Worm (Caenorhabditis elegans) whole organism, young adult: ENCODE data around the gene ZC116.1.

Source experiments
- C17E4.6 ChIP-seq: fragments of 200-800 bp; sonication (Bioruptor generic); IDR thresholded peaks from 2 replicates; pipeline ENCODE4 v1.3.6; 2022; ENCODE audit warnings: missing genetic modification reagents, missing genetic modification characterization, missing compliant biosample characterization
- D2030.7 ChIP-seq: fragments of 200-800 bp; sonication (Bioruptor generic); IDR thresholded peaks from 2 replicates; pipeline ENCODE4 v1.3.6; 2022; ENCODE audit warnings: missing genetic modification reagents, missing genetic modification characterization, missing compliant biosample characterization
- F23B12.7 ChIP-seq: sonication (generic microtip); optimal IDR thresholded peaks from 2 replicates; lab custom pipeline; 2017; ENCODE audit warnings: missing genetic modification characterization, mild to moderate bottlenecking, missing compliant biosample characterization, antibody characterized with exemption, moderate library complexity; ENCODE audit not compliant: insufficient read depth
- Y53F4B.3 ChIP-seq: fragments of 200-800 bp; sonication (Bioruptor generic); IDR thresholded peaks from 2 replicates; pipeline ENCODE4 v1.3.6; 2022; ENCODE audit warnings: missing genetic modification reagents, missing genetic modification characterization, missing compliant biosample characterization
- Y56A3A.18 ChIP-seq: fragments of 200-800 bp; sonication (Bioruptor generic); IDR thresholded peaks from 2 replicates; pipeline ENCODE4 v1.3.6; 2022; ENCODE audit warnings: missing genetic modification reagents, missing genetic modification characterization, missing compliant biosample characterization
- Y67H2A.10 ChIP-seq: fragments of 200-800 bp; sonication (Bioruptor generic); conservative IDR thresholded peaks from 2 replicates; pipeline ENCODE4 v1.3.6; 2022; ENCODE audit warnings: missing genetic modification reagents, missing genetic modification characterization, missing compliant biosample characterization
- Y95B8A.8 ChIP-seq: fragments of 200-800 bp; sonication (Bioruptor generic); IDR thresholded peaks from 2 replicates; pipeline ENCODE4 v1.3.6; 2022; ENCODE audit warnings: missing genetic modification reagents, missing genetic modification characterization, missing compliant biosample characterization
- ZK185.1 ChIP-seq: sonication (generic microtip); optimal IDR thresholded peaks from 2 replicates; lab custom pipeline; 2016; ENCODE audit warnings: mild to moderate bottlenecking, missing genetic modification characterization, missing compliant biosample characterization; ENCODE audit not compliant: poor library complexity, severe bottlenecking
- aptf-2 ChIP-seq: fragments of 200-800 bp; sonication (Bioruptor generic); conservative IDR thresholded peaks from 2 replicates; pipeline ENCODE4 v1.3.6; 2022; ENCODE audit warnings: missing genetic modification reagents, missing genetic modification characterization, missing compliant biosample characterization
- ccch-3 ChIP-seq: fragments of 200-800 bp; sonication (Bioruptor generic); optimal IDR thresholded peaks from 2 replicates; lab custom pipeline; 2018; ENCODE audit warnings: mild to moderate bottlenecking, missing genetic modification characterization, missing compliant biosample characterization
- ceh-27 ChIP-seq: fragments of 200-800 bp; sonication (Bioruptor generic); optimal IDR thresholded peaks from 2 replicates; lab custom pipeline; 2018; ENCODE audit warnings: mild to moderate bottlenecking, missing genetic modification characterization, moderate library complexity, missing compliant biosample characterization
- ceh-40 ChIP-seq: fragments of 200-800 bp; sonication (Bioruptor generic); IDR thresholded peaks from 2 replicates; pipeline ENCODE4 v1.3.6; 2022; ENCODE audit warnings: missing genetic modification characterization, missing compliant biosample characterization
- chd-7 ChIP-seq: sonication (generic microtip); optimal IDR thresholded peaks from 2 replicates; lab custom pipeline; 2016; ENCODE audit warnings: mild to moderate bottlenecking, missing genetic modification characterization, moderate library complexity, missing compliant biosample characterization
- die-1 ChIP-seq: sonication (generic microtip); optimal IDR thresholded peaks from 2 replicates; lab custom pipeline; 2016; ENCODE audit warnings: missing genotype, mild to moderate bottlenecking, missing genetic modification characterization, missing compliant biosample characterization
- dpff-1 ChIP-seq: sonication (generic microtip); optimal IDR thresholded peaks from 2 replicates; lab custom pipeline; 2017; ENCODE audit warnings: mild to moderate bottlenecking, missing genetic modification characterization, missing compliant biosample characterization
- dpl-1 ChIP-seq: fragments of 150-350 bp; optimal IDR thresholded peaks from 2 replicates; lab custom pipeline; 2014; ENCODE audit warnings: missing biosample characterization, missing genetic modification reagents, missing genetic modification characterization
- egl-44 ChIP-seq: fragments of 200-800 bp; sonication (Bioruptor generic); IDR thresholded peaks from 2 replicates; pipeline ENCODE4 v1.3.6; 2022; ENCODE audit warnings: missing genetic modification reagents, missing genetic modification characterization, missing compliant biosample characterization
- ets-4 ChIP-seq: fragments of 200-800 bp; sonication (Bioruptor generic); optimal IDR thresholded peaks from 2 replicates; lab custom pipeline; 2018; ENCODE audit warnings: mild to moderate bottlenecking, missing genetic modification characterization, missing compliant biosample characterization
- fkh-3 ChIP-seq: sonication (generic microtip); optimal IDR thresholded peaks from 2 replicates; lab custom pipeline; 2016; ENCODE audit warnings: mild to moderate bottlenecking, missing genetic modification characterization, missing compliant biosample characterization
- gei-17 ChIP-seq: fragments of 200-800 bp; sonication (Bioruptor generic); optimal IDR thresholded peaks from 2 replicates; lab custom pipeline; 2018; ENCODE audit warnings: mild to moderate bottlenecking, missing genetic modification characterization, missing compliant biosample characterization
- hlh-12 ChIP-seq: sonication (generic microtip); optimal IDR thresholded peaks from 2 replicates; lab custom pipeline; 2016; ENCODE audit warnings: missing genetic modification characterization, missing compliant biosample characterization
- hlh-26 ChIP-seq: fragments of 200-800 bp; sonication (Bioruptor generic); conservative IDR thresholded peaks from 2 replicates; pipeline ENCODE4 v1.3.6; 2022; ENCODE audit warnings: missing genetic modification reagents, missing genetic modification characterization, missing compliant biosample characterization
- hmg-20 ChIP-seq: fragments of 200-800 bp; sonication (Bioruptor generic); IDR thresholded peaks from 2 replicates; pipeline ENCODE4 v1.3.6; 2022; ENCODE audit warnings: missing genetic modification reagents, missing genetic modification characterization, missing compliant biosample characterization
- hrde-1 ChIP-seq: sonication (generic microtip); optimal IDR thresholded peaks from 2 replicates; lab custom pipeline; 2016; ENCODE audit warnings: missing genetic modification characterization, mild to moderate bottlenecking, missing compliant biosample characterization, moderate library complexity, missing genotype, missing genetic modification reagents, borderline replicate concordance
- lin-26 ChIP-seq: fragments of 200-800 bp; sonication (Bioruptor generic); IDR thresholded peaks from 2 replicates; pipeline ENCODE4 v1.3.6; 2022; ENCODE audit warnings: missing genetic modification reagents, missing genetic modification characterization, missing compliant biosample characterization
- lin-40 ChIP-seq: sonication (generic microtip); optimal IDR thresholded peaks from 2 replicates; lab custom pipeline; 2016; ENCODE audit warnings: missing genetic modification characterization, mild to moderate bottlenecking, missing compliant biosample characterization, missing genotype, missing genetic modification reagents
- lsl-1 ChIP-seq: fragments of 200-800 bp; sonication (Bioruptor generic); optimal IDR thresholded peaks from 2 replicates; lab custom pipeline; 2018; ENCODE audit warnings: mild to moderate bottlenecking, missing genetic modification characterization, moderate library complexity, missing compliant biosample characterization
- lsy-27 ChIP-seq: sonication (generic microtip); optimal IDR thresholded peaks from 2 replicates; lab custom pipeline; 2017; ENCODE audit warnings: missing genetic modification characterization, mild to moderate bottlenecking, missing compliant biosample characterization, antibody characterized with exemption, missing genotype, borderline replicate concordance; ENCODE audit not compliant: insufficient read depth
- madf-10 ChIP-seq: sonication (generic microtip); optimal IDR thresholded peaks from 2 replicates; lab custom pipeline; 2016; ENCODE audit warnings: mild to moderate bottlenecking, missing genetic modification characterization, missing compliant biosample characterization
- madf-8 ChIP-seq: fragments of 200-800 bp; sonication (Bioruptor generic); conservative IDR thresholded peaks from 2 replicates; pipeline ENCODE4 v1.3.6; 2022; ENCODE audit warnings: missing genetic modification reagents, missing genetic modification characterization, missing compliant biosample characterization
- mcd-1 ChIP-seq: fragments of 200-800 bp; sonication (Bioruptor generic); IDR thresholded peaks from 2 replicates; pipeline ENCODE4 v1.3.6; 2022; ENCODE audit warnings: missing genetic modification reagents, missing genetic modification characterization, missing compliant biosample characterization
- mel-28 ChIP-seq: sonication (generic microtip); optimal IDR thresholded peaks from 2 replicates; lab custom pipeline; 2016; ENCODE audit warnings: borderline replicate concordance, mild to moderate bottlenecking, missing genetic modification characterization, missing compliant biosample characterization
- mxl-1 ChIP-seq: sonication (generic microtip); optimal IDR thresholded peaks from 2 replicates; lab custom pipeline; 2016; ENCODE audit warnings: missing genetic modification characterization, missing compliant biosample characterization
- nhr-27 ChIP-seq: fragments of 200-800 bp; sonication (Bioruptor generic); optimal IDR thresholded peaks from 2 replicates; lab custom pipeline; 2018; ENCODE audit warnings: mild to moderate bottlenecking, missing genetic modification characterization, moderate library complexity, missing compliant biosample characterization
- nhr-90 ChIP-seq: sonication (generic microtip); optimal IDR thresholded peaks from 2 replicates; lab custom pipeline; 2016; ENCODE audit warnings: missing genotype, mild to moderate bottlenecking, missing genetic modification characterization, missing compliant biosample characterization
- rcor-1 ChIP-seq: fragments of 200-800 bp; sonication (Bioruptor generic); IDR thresholded peaks from 2 replicates; pipeline ENCODE4 v1.3.6; 2022; ENCODE audit warnings: missing genetic modification reagents, missing genetic modification characterization, missing compliant biosample characterization
- rec-8 ChIP-seq, 2 experiments: sonication (generic microtip); optimal IDR thresholded peaks; 2 replicates each; lab custom pipeline; 2016; ENCODE audit warnings: mild to moderate bottlenecking in 2 of 2, missing genetic modification characterization in 2 of 2, missing genetic modification reagents in 2 of 2, missing genotype in 2 of 2, missing biosample characterization in 1 of 2, missing compliant biosample characterization in 1 of 2, moderate library complexity in 1 of 2
- sea-2 ChIP-seq: fragments of 200-800 bp; sonication (Bioruptor generic); IDR thresholded peaks from 2 replicates; pipeline ENCODE4 v1.3.6; 2022; ENCODE audit warnings: missing genetic modification characterization, missing compliant biosample characterization
- snpc-4 ChIP-seq, 5 experiments: fragments of 150-350 bp in 1 of 5; sonication (generic microtip) in 4 of 5; optimal IDR thresholded peaks; 2 replicates each; lab custom pipeline; 2014 to 2018; ENCODE audit warnings: missing genetic modification characterization in 5 of 5, missing biosample characterization in 3 of 5, antibody characterized with exemption in 2 of 5, mild to moderate bottlenecking in 2 of 5, missing compliant biosample characterization in 2 of 5, missing genotype in 2 of 5, moderate library complexity in 2 of 5, missing genetic modification reagents in 1 of 5
- tbp1 ChIP-seq: fragments of 200-800 bp; sonication (Bioruptor generic); optimal IDR thresholded peaks from 2 replicates; lab custom pipeline; 2018; ENCODE audit warnings: mild to moderate bottlenecking, missing genetic modification characterization, missing compliant biosample characterization
- tlf-1 ChIP-seq: fragments of 200-800 bp; sonication (Bioruptor generic); optimal IDR thresholded peaks from 2 replicates; lab custom pipeline; 2018; ENCODE audit warnings: mild to moderate bottlenecking, missing genetic modification characterization, missing compliant biosample characterization
- unc-130 ChIP-seq: sonication (generic microtip); optimal IDR thresholded peaks from 2 replicates; lab custom pipeline; 2016; ENCODE audit warnings: missing genetic modification reagents, missing genetic modification characterization, missing compliant biosample characterization
- xnd-1 ChIP-seq: sonication (generic microtip); optimal IDR thresholded peaks from 2 replicates; lab custom pipeline; 2016; ENCODE audit warnings: missing genotype, missing genetic modification reagents, missing genetic modification characterization, missing compliant biosample characterization
- zfh-2 ChIP-seq: fragments of 200-800 bp; sonication (Bioruptor generic); conservative IDR thresholded peaks from 2 replicates; pipeline ENCODE4 v1.3.6; 2022; ENCODE audit warnings: missing genetic modification reagents, missing genetic modification characterization, missing compliant biosample characterization
- ztf-25 ChIP-seq: fragments of 200-800 bp; sonication (Bioruptor generic); IDR thresholded peaks from 2 replicates; pipeline ENCODE4 v1.3.6; 2022; ENCODE audit warnings: missing genetic modification reagents, missing genetic modification characterization, missing compliant biosample characterization

Gene ZC116.1

ce11 chrV:12659426-12659825 lies 49.8 kb downstream of the ZC116.1 start, which contains the start of gene ccch-3 (continued):
- TF ChIP-seq snpc-4 (GFP tag; optimal IDR thresholded peaks at IDR 0.05; lab: Kevin White, UChicago), result peak; percentile 7
- peak in 3 of 4 experiments; percentile 43 to 60 (median 52) for TF ChIP-seq snpc-4 (tag; optimal IDR thresholded peaks at IDR 0.05; lab: Kevin White, UChicago)
- TF ChIP-seq Y56A3A.18 (GFP tag; lab: Robert Waterston, UW), result no peak
- TF ChIP-seq unc-130 (GFP tag; lab: Kevin White, UChicago), result peak; percentile 53
- no peak for TF ChIP-seq dpl-1 (GFP tag; lab: Kevin White, UChicago)
- TF ChIP-seq ZK185.1 (tag; lab: Kevin White, UChicago), result no peak
- TF ChIP-seq mcd-1 (GFP tag; lab: Robert Waterston, UW), result peak; percentile 64
- TF ChIP-seq lin-26 (GFP tag; lab: Robert Waterston, UW), result peak; percentile 44; the same call in 1 of the 2 replicates
- TF ChIP-seq ets-4 (GFP tag; lab: Kevin White, UChicago), result no peak
- no peak for TF ChIP-seq hlh-12 (tag; lab: Kevin White, UChicago)

- no peak for TF ChIP-seq nhr-27
- TF ChIP-seq snpc-4 (GFP tag; optimal IDR thresholded peaks at IDR 0.05; lab: Kevin White, UChicago), result no peak
- TF ChIP-seq snpc-4 (tag; optimal IDR thresholded peaks at IDR 0.05; lab: Kevin White, UChicago), result no peak
- TF ChIP-seq lsl-1 (GFP tag; lab: Kevin White, UChicago), result peak; percentile 88
- TF ChIP-seq F23B12.7, result no peak
- TF ChIP-seq fkh-3, result no peak
- no peak for TF ChIP-seq rec-8 (tag; optimal IDR thresholded peaks at IDR 0.05; lab: Kevin White, UChicago)
- no peak for TF ChIP-seq Y95B8A.8 (GFP tag; lab: Robert Waterston, UW)
- TF ChIP-seq xnd-1 (tag; lab: Kevin White, UChicago), result peak; percentile 47
- TF ChIP-seq madf-10, result no peak
- TF ChIP-seq ceh-40 (GFP tag; lab: Robert Waterston, UW), result no peak
- no peak for TF ChIP-seq egl-44 (GFP tag; lab: Robert Waterston, UW)
- no peak for TF ChIP-seq hmg-20
- no peak for TF ChIP-seq ztf-25
- TF ChIP-seq tbp1, result no peak
- TF ChIP-seq ccch-3, result no peak
- TF ChIP-seq die-1, result no peak
- TF ChIP-seq hlh-26, result no peak
- no peak for TF ChIP-seq Y53F4B.3 (GFP tag; lab: Robert Waterston, UW)
- no peak for TF ChIP-seq tlf-1 (GFP tag; lab: Kevin White, UChicago)
- TF ChIP-seq mel-28, result no peak
- TF ChIP-seq aptf-2, result no peak
- TF ChIP-seq zfh-2 (GFP tag; lab: Robert Waterston, UW), result no peak
- no peak for TF ChIP-seq Y56A3A.18 (GFP tag; lab: Robert Waterston, UW)
- no peak for TF ChIP-seq chd-7 (tag; lab: Kevin White, UChicago)
- TF ChIP-seq C17E4.6, result no peak
- TF ChIP-seq sea-2 (GFP tag; lab: Robert Waterston, UW), result no peak
- no peak for TF ChIP-seq dpff-1
- peak; percentile 51; the same call in 1 of the 2 replicates for TF ChIP-seq D2030.7 (GFP tag; lab: Robert Waterston, UW)
- no peak for TF ChIP-seq hrde-1 (tag; lab: Kevin White, UChicago)
- TF ChIP-seq ceh-27 (GFP tag; lab: Kevin White, UChicago), result no peak
- peak; percentile 34; the same call in 1 of the 2 replicates for TF ChIP-seq madf-8 (GFP tag; lab: Robert Waterston, UW)
- TF ChIP-seq nhr-90, result no peak
- TF ChIP-seq lin-40 (tag; lab: Kevin White, UChicago), result no peak
- TF ChIP-seq gei-17 (GFP tag; lab: Kevin White, UChicago), result no peak
- no peak for TF ChIP-seq mxl-1 (tag; lab: Kevin White, UChicago)
- TF ChIP-seq Y67H2A.10 (GFP tag; lab: Robert Waterston, UW), result no peak
- TF ChIP-seq rcor-1 (GFP tag; lab: Robert Waterston, UW), result no peak
- no peak for TF ChIP-seq lsy-27 (tag; lab: Kevin White, UChicago)
These were observed 50.7 kb downstream of the ZC116.1 start, which contains the start of gene his-74 for ce11 chrV:12660280-12660818. TSS of gene his-74 (minus strand) at chrV:12660330.
